Fruit fly (Drosophila melanogaster) whole organism, embryonic: Measurements from ENCODE around the gene tws.

Experiments used
- Bteb2 ChIP-seq: fragments of 200-800 bp; sonication (Bioruptor generic); optimal IDR thresholded peaks from 2 replicates; lab custom pipeline; 2016; ENCODE audit warnings: missing biosample characterization, missing genetic modification characterization
- CG10147 ChIP-seq: fragments of 200-800 bp; sonication (Bioruptor generic); optimal IDR thresholded peaks from 2 replicates; lab custom pipeline; 2019; ENCODE audit warnings: missing biosample characterization, mild to moderate bottlenecking, missing genetic modification characterization, moderate library complexity
- CG10209 ChIP-seq: fragments of 200-800 bp; sonication (Bioruptor generic); optimal IDR thresholded peaks from 3 replicates; lab custom pipeline; 2017; ENCODE audit warnings: missing biosample characterization, mild to moderate bottlenecking, missing genetic modification characterization, missing genetic modification reagents
- CG10321 ChIP-seq: fragments of 200-800 bp; sonication (Bioruptor generic); IDR thresholded peaks from 2 replicates; pipeline ENCODE4 v1.3.6; 2022; ENCODE audit warnings: missing biosample characterization, missing genetic modification characterization
- CG11247 ChIP-seq: fragments of 200-800 bp; sonication (Bioruptor generic); IDR thresholded peaks from 2 replicates; pipeline ENCODE4 v1.3.6; 2022; ENCODE audit warnings: missing biosample characterization, missing genetic modification characterization
- CG11723 ChIP-seq: fragments of 200-800 bp; sonication (Bioruptor generic); optimal IDR thresholded peaks from 2 replicates; lab custom pipeline; 2017; ENCODE audit warnings: missing biosample characterization, mild to moderate bottlenecking, missing genetic modification characterization
- CG12104 ChIP-seq: fragments of 200-800 bp; sonication (Bioruptor generic); optimal IDR thresholded peaks from 3 replicates; lab custom pipeline; 2016; ENCODE audit warnings: missing biosample characterization, missing genetic modification characterization
- CG14860 ChIP-seq: fragments of 200-800 bp; sonication (Bioruptor generic); IDR thresholded peaks from 3 replicates; pipeline ENCODE4 v1.3.6; 2022; ENCODE audit warnings: missing biosample characterization, missing genetic modification characterization; ENCODE audit not compliant: partially characterized antibody
- CG15073 ChIP-seq: fragments of 200-800 bp; sonication (Bioruptor generic); optimal IDR thresholded peaks from 2 replicates; lab custom pipeline; 2016; ENCODE audit warnings: missing biosample characterization, missing genetic modification characterization
- CG15269 ChIP-seq: fragments of 200-800 bp; sonication (Bioruptor generic); optimal IDR thresholded peaks from 2 replicates; lab custom pipeline; 2018; ENCODE audit warnings: missing biosample characterization, mild to moderate bottlenecking, missing genetic modification characterization, moderate library complexity
- CG1529 ChIP-seq: fragments of 200-800 bp; sonication (Bioruptor generic); optimal IDR thresholded peaks from 3 replicates; lab custom pipeline; 2018; ENCODE audit warnings: missing biosample characterization, missing genetic modification characterization
- CG16863 ChIP-seq: fragments of 200-800 bp; sonication (Bioruptor generic); optimal IDR thresholded peaks from 3 replicates; lab custom pipeline; 2016; ENCODE audit warnings: missing biosample characterization, missing genetic modification characterization
- CG18599 ChIP-seq: fragments of 200-800 bp; sonication (Bioruptor generic); optimal IDR thresholded peaks from 3 replicates; lab custom pipeline; 2017; ENCODE audit warnings: missing biosample characterization, missing genetic modification characterization, mild to moderate bottlenecking, moderate library complexity, missing genetic modification reagents
- CG2129 ChIP-seq: fragments of 200-800 bp; sonication (Bioruptor generic); IDR thresholded peaks from 2 replicates; pipeline ENCODE4 v1.3.6; 2022; ENCODE audit warnings: missing biosample characterization, missing genetic modification characterization; ENCODE audit not compliant: partially characterized antibody
- CG3281 ChIP-seq: fragments of 200-800 bp; sonication (Bioruptor generic); optimal IDR thresholded peaks from 3 replicates; lab custom pipeline; 2017; ENCODE audit warnings: missing biosample characterization, mild to moderate bottlenecking, missing genetic modification characterization
- CG4424 ChIP-seq: fragments of 200-800 bp; sonication (Bioruptor generic); optimal IDR thresholded peaks from 3 replicates; lab custom pipeline; 2016; ENCODE audit warnings: missing biosample characterization, missing genetic modification characterization
- CG5953 ChIP-seq: fragments of 200-800 bp; sonication (Bioruptor generic); IDR thresholded peaks from 2 replicates; pipeline ENCODE4 v1.3.6; 2022; ENCODE audit warnings: missing biosample characterization, missing genetic modification characterization
- CG8765 ChIP-seq: fragments of 200-800 bp; sonication (Bioruptor generic); IDR thresholded peaks from 2 replicates; pipeline ENCODE4 v1.3.6; 2022; ENCODE audit warnings: missing biosample characterization, missing genetic modification characterization
- CG9437 ChIP-seq: fragments of 200-800 bp; sonication (Bioruptor generic); optimal IDR thresholded peaks from 2 replicates; lab custom pipeline; 2018; ENCODE audit warnings: missing biosample characterization, mild to moderate bottlenecking, missing genetic modification characterization
- CG9817 ChIP-seq: fragments of 200-800 bp; sonication (Bioruptor generic); optimal IDR thresholded peaks from 2 replicates; lab custom pipeline; 2018; ENCODE audit warnings: missing biosample characterization, mild to moderate bottlenecking, missing genetic modification characterization, moderate library complexity
- Fer1 ChIP-seq: fragments of 200-800 bp; sonication (Bioruptor generic); optimal IDR thresholded peaks from 2 replicates; lab custom pipeline; 2017; ENCODE audit warnings: missing biosample characterization, mild to moderate bottlenecking, missing genetic modification characterization
- GATAe ChIP-seq: fragments of 200-800 bp; sonication (Bioruptor generic); conservative IDR thresholded peaks from 2 replicates; pipeline ENCODE4 v1.3.6; 2022; ENCODE audit warnings: missing biosample characterization, missing genetic modification characterization
- HLH4C ChIP-seq: fragments of 200-800 bp; sonication (Bioruptor generic); IDR thresholded peaks from 3 replicates; pipeline ENCODE4 v1.3.6; 2022; ENCODE audit warnings: missing biosample characterization, missing genetic modification characterization; ENCODE audit not compliant: partially characterized antibody
- Hey ChIP-seq: fragments of 200-800 bp; sonication (Bioruptor generic); optimal IDR thresholded peaks from 3 replicates; lab custom pipeline; 2018; ENCODE audit warnings: missing biosample characterization, mild to moderate bottlenecking, missing genetic modification characterization
- Kr ChIP-seq: fragments of 200-800 bp; sonication (Bioruptor generic); optimal IDR thresholded peaks from 2 replicates; lab custom pipeline; 2017; ENCODE audit warnings: missing biosample characterization, mild to moderate bottlenecking, missing genetic modification characterization
- NC2α ChIP-seq: fragments of 200-800 bp; sonication (Bioruptor generic); optimal IDR thresholded peaks from 2 replicates; lab custom pipeline; 2016; ENCODE audit warnings: missing biosample characterization, missing genetic modification characterization
- Nf-YC ChIP-seq: fragments of 200-800 bp; optimal IDR thresholded peaks from 3 replicates; lab custom pipeline; 2019; ENCODE audit warnings: missing biosample characterization, mild to moderate bottlenecking, missing genetic modification characterization, moderate library complexity
- PHDP ChIP-seq: fragments of 200-800 bp; sonication (Bioruptor generic); optimal IDR thresholded peaks from 3 replicates; lab custom pipeline; 2018; ENCODE audit warnings: missing biosample characterization, mild to moderate bottlenecking, missing genetic modification characterization, moderate library complexity
- Sin3A ChIP-seq: fragments of >200 bp; optimal IDR thresholded peaks from 2 replicates; lab custom pipeline; 2018
- ash1 ChIP-seq: fragments of 200-800 bp; sonication (Bioruptor generic); optimal IDR thresholded peaks from 2 replicates; lab custom pipeline; 2018; ENCODE audit warnings: missing biosample characterization, mild to moderate bottlenecking, missing genetic modification characterization
- emc ChIP-seq: fragments of 200-800 bp; sonication (Bioruptor generic); optimal IDR thresholded peaks from 2 replicates; lab custom pipeline; 2016; ENCODE audit warnings: missing biosample characterization, missing genetic modification characterization
- exex ChIP-seq: fragments of 200-800 bp; sonication (Bioruptor generic); optimal IDR thresholded peaks from 4 replicates; lab custom pipeline; 2018; ENCODE audit warnings: missing biosample characterization, mild to moderate bottlenecking, missing genetic modification characterization, moderate library complexity
- gem ChIP-seq: fragments of 200-800 bp; sonication (Bioruptor generic); optimal IDR thresholded peaks from 2 replicates; lab custom pipeline; 2019; ENCODE audit warnings: missing biosample characterization, mild to moderate bottlenecking, missing genetic modification characterization, moderate library complexity
- gro ChIP-seq: fragments of 200-800 bp; sonication (Bioruptor generic); optimal IDR thresholded peaks from 2 replicates; lab custom pipeline; 2016; ENCODE audit warnings: missing biosample characterization, missing genetic modification characterization
- gsb-n ChIP-seq: fragments of 200-800 bp; sonication (Bioruptor generic); optimal IDR thresholded peaks from 3 replicates; lab custom pipeline; 2018; ENCODE audit warnings: missing biosample characterization, mild to moderate bottlenecking, missing genetic modification characterization
- h ChIP-seq: fragments of >200 bp; optimal IDR thresholded peaks from 2 replicates; lab custom pipeline; 2017
- nau ChIP-seq: fragments of 200-800 bp; sonication (Bioruptor generic); optimal IDR thresholded peaks from 3 replicates; lab custom pipeline; 2017; ENCODE audit warnings: missing biosample characterization, mild to moderate bottlenecking, missing genetic modification characterization, missing genetic modification reagents
- phol ChIP-seq: fragments of 200-800 bp; sonication (Bioruptor generic); optimal IDR thresholded peaks from 3 replicates; lab custom pipeline; 2018; ENCODE audit warnings: missing biosample characterization, mild to moderate bottlenecking, missing genetic modification characterization, moderate library complexity
- pum ChIP-seq: fragments of 200-800 bp; sonication (Bioruptor generic); optimal IDR thresholded peaks from 2 replicates; lab custom pipeline; 2016; ENCODE audit warnings: missing biosample characterization, missing genetic modification characterization
- sens ChIP-seq: fragments of 200-800 bp; sonication (Bioruptor generic); peaks from one replicate; lab custom pipeline; 2016; ENCODE audit warnings: missing biosample characterization, missing genetic modification characterization
- shn ChIP-seq: fragments of 200-800 bp; sonication (Bioruptor generic); optimal IDR thresholded peaks from 3 replicates; lab custom pipeline; 2016; ENCODE audit warnings: missing biosample characterization, missing genetic modification characterization
- ssp ChIP-seq: fragments of 200-800 bp; sonication (Bioruptor generic); IDR thresholded peaks from 2 replicates; pipeline ENCODE4 v1.3.6; 2022; ENCODE audit warnings: missing biosample characterization, missing genetic modification characterization
- tin ChIP-seq: fragments of 200-800 bp; sonication (Bioruptor generic); optimal IDR thresholded peaks from 3 replicates; lab custom pipeline; 2016; ENCODE audit warnings: missing biosample characterization, missing genetic modification characterization
- tll ChIP-seq, 2 experiments: fragments of 200-800 bp in 1 of 2; fragments of >200 bp in 1 of 2; sonication (Bioruptor generic) in 1 of 2; optimal IDR thresholded peaks; 2 replicates each; lab custom pipeline; 2017 to 2019; ENCODE audit warnings: missing biosample characterization in 2 of 2, missing genetic modification characterization in 2 of 2, mild to moderate bottlenecking in 1 of 2, moderate library complexity in 1 of 2
- toy ChIP-seq: fragments of 200-800 bp; sonication (Bioruptor generic); IDR thresholded peaks from 2 replicates; pipeline ENCODE4 v1.3.6; 2022; ENCODE audit warnings: missing biosample characterization, missing genetic modification characterization
- trh ChIP-seq: fragments of 200-800 bp; sonication (Bioruptor generic); optimal IDR thresholded peaks from 2 replicates; lab custom pipeline; 2016; ENCODE audit warnings: missing biosample characterization, missing genetic modification characterization
- unc-4 ChIP-seq: fragments of 200-800 bp; sonication (Bioruptor generic); IDR thresholded peaks from 2 replicates; pipeline ENCODE4 v1.3.6; 2022; ENCODE audit warnings: missing biosample characterization, missing genetic modification characterization; ENCODE audit not compliant: partially characterized antibody
- vfl ChIP-seq: fragments of 200-800 bp; sonication (Bioruptor generic); optimal IDR thresholded peaks from 2 replicates; lab custom pipeline; 2016; ENCODE audit warnings: missing biosample characterization, missing genetic modification characterization
- zfh1 ChIP-seq: fragments of 200-800 bp; sonication (Bioruptor generic); IDR thresholded peaks from 3 replicates; pipeline ENCODE4 v1.3.6; 2022; ENCODE audit warnings: missing biosample characterization, missing genetic modification characterization

The tws gene

DNA sequence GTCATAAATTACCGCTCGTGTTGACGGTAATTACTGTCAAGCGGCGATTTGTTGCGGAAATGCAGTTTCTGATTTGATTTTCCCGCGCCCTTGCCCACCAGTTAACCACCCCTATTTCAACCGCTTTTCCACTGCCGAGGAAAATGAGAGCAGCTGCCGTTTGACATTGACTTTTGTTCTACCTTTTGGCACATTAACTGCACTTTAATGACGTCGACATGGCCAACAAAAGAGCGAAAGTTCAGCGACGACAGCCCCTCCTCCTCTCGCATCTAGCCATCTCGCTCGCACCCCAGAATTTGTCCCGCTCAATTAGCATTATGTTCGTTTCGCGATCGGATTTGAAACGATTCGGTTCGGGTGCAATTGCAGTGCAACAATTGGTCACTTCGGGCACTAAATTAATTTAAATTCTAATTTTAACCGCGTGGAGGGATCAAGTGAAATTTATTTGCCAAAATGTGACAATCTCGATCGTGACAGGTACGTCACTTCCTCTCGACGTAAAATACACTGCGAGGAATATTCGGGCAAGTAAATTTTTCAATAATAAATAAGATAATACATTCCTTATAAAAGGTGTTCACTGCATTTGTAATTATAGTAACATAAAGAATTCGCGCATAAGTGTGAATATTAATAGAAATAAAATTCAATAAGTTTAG lies 28.3 kb downstream of the tws start (continued):
- TF ChIP-seq sens (GFP tag; lab: Kevin White, UChicago), result no peak

DNA sequence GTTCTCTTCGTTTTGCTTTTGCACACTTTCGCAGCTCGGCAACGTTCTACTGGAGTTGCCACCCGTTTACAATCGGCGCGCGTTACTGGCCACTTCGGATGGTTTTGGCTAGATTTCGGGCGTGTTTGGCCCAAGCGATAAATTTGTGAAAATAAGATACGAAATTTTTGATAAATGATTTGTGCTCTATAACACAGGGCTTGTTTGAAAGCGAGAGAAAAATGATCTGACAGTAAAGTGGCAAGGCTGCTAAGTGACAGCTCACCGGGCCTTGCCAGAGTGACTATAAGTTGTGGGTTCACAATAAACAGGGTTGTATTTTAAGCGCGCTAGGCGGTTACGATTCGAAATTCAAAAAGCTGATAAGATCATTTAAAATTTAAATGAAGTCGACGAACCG lies 29.6 kb downstream of the tws start, which contains the start of gene Fmr1:
Gene Fmr1, minus strand, starts transcription at position 184 of the 400 bp plus-strand sequence.
- TF ChIP-seq Hey, result no peak
- no peak for TF ChIP-seq unc-4 (GFP tag; lab: Robert Waterston, UW)
- peak; percentile 41 for TF ChIP-seq CG11723
- no peak for TF ChIP-seq ash1
- TF ChIP-seq tll (GFP tag; optimal IDR thresholded peaks at IDR 0.05; lab: Kevin White, UChicago), result peak; percentile 30 to 73
- peak; percentile 45 for TF ChIP-seq CG15269 (tag; lab: Kevin White, UChicago)
- TF ChIP-seq h, result no peak
- TF ChIP-seq Fer1 (GFP tag; lab: Kevin White, UChicago), result peak; percentile 56
- no peak for TF ChIP-seq CG18599 (GFP tag; lab: Kevin White, UChicago)
- TF ChIP-seq exex, result no peak
- TF ChIP-seq gsb-n, result peak; percentile 41
- TF ChIP-seq CG5953 (GFP tag; lab: Robert Waterston, UW), result no peak
- TF ChIP-seq CG12104, result no peak
- TF ChIP-seq phol (tag; lab: Kevin White, UChicago), result peak; percentile 74
- TF ChIP-seq GATAe (GFP tag; lab: Robert Waterston, UW), result no peak
- TF ChIP-seq CG3281 (GFP tag; lab: Kevin White, UChicago), result peak; percentile 100
- TF ChIP-seq CG16863 (GFP tag; lab: Kevin White, UChicago), result peak; percentile 30
- TF ChIP-seq CG8765, result no peak
- TF ChIP-seq vfl (GFP tag; lab: Kevin White, UChicago), result peak; percentile 44
- peak; percentile 29; the same call in 1 of the 2 replicates for TF ChIP-seq CG11247 (GFP tag; lab: Robert Waterston, UW)
- TF ChIP-seq Nf-YC, result peak; percentile 24
- peak; percentile 33 for TF ChIP-seq CG10147
- no peak for TF ChIP-seq CG2129 (GFP tag; lab: Robert Waterston, UW)
- TF ChIP-seq CG14860, result no peak
- no peak for TF ChIP-seq CG15073 (GFP tag; lab: Kevin White, UChicago)
- TF ChIP-seq zfh1 (GFP tag; lab: Robert Waterston, UW), result peak; percentile 31; the same call in 1 of the 3 replicates
- TF ChIP-seq gro, result no peak
- TF ChIP-seq Kr (GFP tag; lab: Kevin White, UChicago), result no peak
- TF ChIP-seq pum (GFP tag; lab: Kevin White, UChicago), result peak; percentile 64
- peak; percentile 71 for TF ChIP-seq CG9817 (tag; lab: Kevin White, UChicago)
- peak; percentile 99 for TF ChIP-seq Sin3A (lab: Kevin White, UChicago)
- peak; percentile 28 for TF ChIP-seq CG10209 (GFP tag; lab: Kevin White, UChicago)
- peak; percentile 22 for TF ChIP-seq CG4424 (GFP tag; lab: Kevin White, UChicago)
- no peak for TF ChIP-seq nau (GFP tag; lab: Kevin White, UChicago)
- TF ChIP-seq Bteb2 (GFP tag; lab: Kevin White, UChicago), result peak; percentile 54
- TF ChIP-seq HLH4C (GFP tag; lab: Robert Waterston, UW), result no peak
- peak; percentile 51 for TF ChIP-seq gem (tag; lab: Kevin White, UChicago)
- peak; percentile 39 for TF ChIP-seq NC2α
- no peak for TF ChIP-seq ssp (GFP tag; lab: Robert Waterston, UW)
- peak; percentile 60 for TF ChIP-seq shn (GFP tag; lab: Kevin White, UChicago)
- peak; percentile 60 for TF ChIP-seq emc (GFP tag; lab: Kevin White, UChicago)
- peak; percentile 29 for TF ChIP-seq tin (GFP tag; lab: Kevin White, UChicago)
- TF ChIP-seq toy (GFP tag; lab: Robert Waterston, UW), result no peak
- TF ChIP-seq PHDP (tag; lab: Kevin White, UChicago), result peak; percentile 40
- TF ChIP-seq CG9437, result peak; percentile 19
- no peak for TF ChIP-seq CG10321 (GFP tag; lab: Robert Waterston, UW)
- TF ChIP-seq trh (GFP tag; lab: Kevin White, UChicago), result no peak
- no peak for TF ChIP-seq CG1529
